Worm (Caenorhabditis elegans) whole organism, L1 larva: ENCODE results near the gene Y82E9BL.18.
A peak's percentile ranks its signal among the peaks of the same experiment; 100 is the strongest.

Experiments used
- C04F5.9 ChIP-seq: sonication (generic microtip); optimal IDR thresholded peaks from 2 replicates; lab custom pipeline; 2016; ENCODE audit warnings: missing genetic modification characterization, missing compliant biosample characterization
- C16A3.4 ChIP-seq: fragments of 150-350 bp; optimal IDR thresholded peaks from 2 replicates; lab custom pipeline; 2014; ENCODE audit warnings: missing biosample characterization, missing genetic modification characterization
- Y116A8C.19 ChIP-seq: sonication (generic microtip); optimal IDR thresholded peaks from 2 replicates; lab custom pipeline; 2016; ENCODE audit warnings: missing compliant biosample characterization, missing genetic modification characterization, borderline replicate concordance
- aha-1 ChIP-seq: fragments of 150-350 bp; optimal IDR thresholded peaks from 2 replicates; lab custom pipeline; 2014; ENCODE audit warnings: missing biosample characterization, missing genetic modification characterization
- alr-1 ChIP-seq: fragments of 200-800 bp; sonication (Bioruptor generic); optimal IDR thresholded peaks from 2 replicates; lab custom pipeline; 2018; ENCODE audit warnings: borderline replicate concordance, mild to moderate bottlenecking, missing genetic modification characterization, missing compliant biosample characterization
- blmp-1 ChIP-seq: fragments of 150-350 bp; optimal IDR thresholded peaks from 2 replicates; lab custom pipeline; 2014; ENCODE audit warnings: missing biosample characterization, missing genetic modification characterization
- ceh-63 ChIP-seq: fragments of 200-800 bp; sonication (Bioruptor generic); optimal IDR thresholded peaks from 2 replicates; lab custom pipeline; 2018; ENCODE audit warnings: mild to moderate bottlenecking, missing genetic modification characterization, missing compliant biosample characterization
- ceh-82 ChIP-seq, 3 experiments: fragments of 150-350 bp in 1 of 3; sonication (generic microtip) in 2 of 3; optimal IDR thresholded peaks; 2 replicates each; lab custom pipeline; 2014 to 2017; ENCODE audit warnings: missing biosample characterization in 3 of 3, missing genetic modification characterization in 3 of 3
- ceh-88 ChIP-seq: fragments of 200-800 bp; sonication (Bioruptor generic); IDR thresholded peaks from 2 replicates; pipeline ENCODE4 v1.3.6; 2022; ENCODE audit warnings: missing genetic modification characterization, missing compliant biosample characterization
- dpl-1 ChIP-seq, 3 experiments: fragments of 150-350 bp in 2 of 3; sonication (generic microtip) in 1 of 3; optimal IDR thresholded peaks; 2 replicates each; lab custom pipeline; 2014 to 2017; ENCODE audit warnings: missing biosample characterization in 3 of 3, missing genetic modification characterization in 3 of 3, missing genetic modification reagents in 3 of 3
- efl-1 ChIP-seq, 4 experiments: fragments of 150-350 bp; optimal IDR thresholded peaks in 3 of 4; peaks in 1 of 4; 1 replicate in 1 of 4; 2 replicates in 3 of 4; lab custom pipeline; 2014; ENCODE audit warnings: missing biosample characterization in 2 of 4, missing genetic modification characterization in 2 of 4, missing genetic modification reagents in 2 of 4
- egl-27 ChIP-seq, 2 experiments: fragments of 150-350 bp in 1 of 2; sonication (generic microtip); optimal IDR thresholded peaks; 3 replicates each; lab custom pipeline; 2017 to 2018; ENCODE audit warnings: missing biosample characterization in 2 of 2, missing genetic modification characterization in 2 of 2, missing genetic modification reagents in 2 of 2
- elt-2 ChIP-seq: sonication (generic microtip); optimal IDR thresholded peaks from 2 replicates; lab custom pipeline; 2016; ENCODE audit warnings: missing genetic modification characterization, mild to moderate bottlenecking, inconsistent platforms, missing compliant biosample characterization, missing genetic modification reagents
- elt-3 ChIP-seq, 6 experiments: fragments of 150-350 bp in 1 of 6; sonication (generic microtip); optimal IDR thresholded peaks; 2 replicates each; lab custom pipeline; 2017 to 2018; ENCODE audit warnings: missing biosample characterization in 6 of 6, missing genetic modification characterization in 6 of 6, inconsistent platforms in 1 of 6
- ets-5 ChIP-seq: fragments of 200-800 bp; sonication (Bioruptor generic); IDR thresholded peaks from 2 replicates; pipeline ENCODE4 v1.3.6; 2022; ENCODE audit warnings: missing genetic modification characterization, missing compliant biosample characterization
- fkh-10 ChIP-seq: sonication (generic microtip); optimal IDR thresholded peaks from 2 replicates; lab custom pipeline; 2017; ENCODE audit warnings: missing biosample characterization, missing genetic modification reagents, missing genetic modification characterization
- fkh-4 ChIP-seq: sonication (generic microtip); optimal IDR thresholded peaks from 2 replicates; lab custom pipeline; 2016; ENCODE audit warnings: missing compliant biosample characterization, missing genetic modification characterization, borderline replicate concordance
- fos-1 ChIP-seq: fragments of 150-350 bp; optimal IDR thresholded peaks from 2 replicates; lab custom pipeline; 2014; ENCODE audit warnings: missing biosample characterization, missing genetic modification characterization
- grh-1 ChIP-seq: fragments of 200-800 bp; sonication (Bioruptor generic); IDR thresholded peaks from 2 replicates; pipeline ENCODE4 v1.3.6; 2022; ENCODE audit warnings: missing genetic modification reagents, missing genetic modification characterization, missing compliant biosample characterization
- jun-1 ChIP-seq: fragments of 150-350 bp; optimal IDR thresholded peaks from 2 replicates; lab custom pipeline; 2014; ENCODE audit warnings: missing biosample characterization, missing genetic modification reagents, missing genetic modification characterization
- lin-13 ChIP-seq: fragments of 150-350 bp; optimal IDR thresholded peaks from 2 replicates; lab custom pipeline; 2014; ENCODE audit warnings: missing biosample characterization, missing genetic modification reagents, missing genetic modification characterization
- lin-14 ChIP-seq: fragments of 200-800 bp; sonication (Bioruptor generic); optimal IDR thresholded peaks from 2 replicates; lab custom pipeline; 2018; ENCODE audit warnings: mild to moderate bottlenecking, missing genetic modification characterization, moderate library complexity, missing compliant biosample characterization
- lin-35 ChIP-seq, 2 experiments: fragments of 150-350 bp; optimal IDR thresholded peaks; 2 replicates each; lab custom pipeline; 2014; ENCODE audit warnings: missing biosample characterization in 2 of 2, missing genetic modification characterization in 2 of 2, missing genetic modification reagents in 2 of 2
- lsy-2 ChIP-seq, 2 experiments: fragments of 150-350 bp; optimal IDR thresholded peaks; 2 replicates each; lab custom pipeline; 2014; ENCODE audit warnings: missing biosample characterization in 2 of 2, missing genetic modification characterization in 2 of 2
- nhr-12 ChIP-seq: sonication (generic microtip); optimal IDR thresholded peaks from 2 replicates; lab custom pipeline; 2017; ENCODE audit warnings: missing biosample characterization, missing genetic modification characterization
- nhr-237 ChIP-seq: fragments of 150-350 bp; optimal IDR thresholded peaks from 2 replicates; lab custom pipeline; 2014; ENCODE audit warnings: missing biosample characterization, missing genetic modification characterization
- nhr-47 ChIP-seq: sonication (generic microtip); optimal IDR thresholded peaks from 2 replicates; lab custom pipeline; 2016; ENCODE audit warnings: mild to moderate bottlenecking, missing genetic modification characterization, moderate library complexity, missing compliant biosample characterization
- nhr-71 ChIP-seq: sonication (generic microtip); optimal IDR thresholded peaks from 2 replicates; lab custom pipeline; 2016; ENCODE audit warnings: mild to moderate bottlenecking, missing genetic modification characterization, moderate library complexity, missing compliant biosample characterization
- pag-3 ChIP-seq: sonication (generic microtip); optimal IDR thresholded peaks from 2 replicates; lab custom pipeline; 2017; ENCODE audit warnings: missing genetic modification characterization, mild to moderate bottlenecking, missing compliant biosample characterization, antibody characterized with exemption, borderline replicate concordance; ENCODE audit not compliant: insufficient read depth
- pqm-1 ChIP-seq: sonication (generic microtip); optimal IDR thresholded peaks from 3 replicates; lab custom pipeline; 2017; ENCODE audit warnings: missing biosample characterization, missing genetic modification characterization
- skn-1 ChIP-seq: fragments of 150-350 bp; optimal IDR thresholded peaks from 2 replicates; lab custom pipeline; 2014; ENCODE audit warnings: missing biosample characterization, missing genetic modification characterization
- sup-37 ChIP-seq: fragments of 200-800 bp; sonication (Bioruptor generic); optimal IDR thresholded peaks from 2 replicates; lab custom pipeline; 2018; ENCODE audit warnings: mild to moderate bottlenecking, missing genetic modification characterization, missing compliant biosample characterization
- swsn-7 ChIP-seq: sonication (generic microtip); optimal IDR thresholded peaks from 2 replicates; lab custom pipeline; 2016; ENCODE audit warnings: missing genetic modification characterization, missing compliant biosample characterization
- unc-130 ChIP-seq: fragments of 150-350 bp; optimal IDR thresholded peaks from 2 replicates; lab custom pipeline; 2017; ENCODE audit warnings: missing biosample characterization, missing genetic modification characterization, inconsistent platforms
- unc-30 ChIP-seq: sonication (generic microtip); optimal IDR thresholded peaks from 2 replicates; lab custom pipeline; 2017; ENCODE audit warnings: missing biosample characterization, missing genetic modification characterization
- unc-62 ChIP-seq: fragments of 150-350 bp; optimal IDR thresholded peaks from 2 replicates; lab custom pipeline; 2014; ENCODE audit warnings: missing biosample characterization, missing genetic modification reagents, missing genetic modification characterization
- zip-4 ChIP-seq: fragments of 200-800 bp; sonication (Bioruptor generic); optimal IDR thresholded peaks from 2 replicates; lab custom pipeline; 2018; ENCODE audit warnings: mild to moderate bottlenecking, missing genetic modification characterization, moderate library complexity, missing compliant biosample characterization

Y82E9BL.18 gene

ce11 chrIII:1279197-1279596, 47.4 kb upstream of the Y82E9BL.18 start (continued):
- TF ChIP-seq lin-35 (GFP tag; optimal IDR thresholded peaks at IDR 0.05; lab: Kevin White, UChicago), result peak in 1 of 2 experiments; percentile 38

- peak; percentile 25 for TF ChIP-seq swsn-7 (tag; lab: Kevin White, UChicago)
- TF ChIP-seq lsy-2 (tag; optimal IDR thresholded peaks at IDR 0.05; lab: Kevin White, UChicago), result peak; percentile 37 to 59
- TF ChIP-seq alr-1 (tag; lab: Kevin White, UChicago), result no peak
- peak; percentile 61 for TF ChIP-seq lin-14 (GFP tag; lab: Kevin White, UChicago)
- peak; percentile 92 for TF ChIP-seq zip-4 (GFP tag; lab: Kevin White, UChicago)
- TF ChIP-seq fkh-10 (GFP tag; lab: Kevin White, UChicago), result no peak
- no peak for TF ChIP-seq dpl-1 (GFP tag; optimal IDR thresholded peaks at IDR 0.05; lab: Kevin White, UChicago)
- no peak for TF ChIP-seq egl-27 (tag; optimal IDR thresholded peaks at IDR 0.05; lab: Kevin White, UChicago)
- TF ChIP-seq nhr-71, result peak; percentile 42
- peak in 1 of 2 experiments; percentile 25 for TF ChIP-seq lin-35 (GFP tag; optimal IDR thresholded peaks at IDR 0.05; lab: Kevin White, UChicago)
- TF ChIP-seq nhr-47 (tag; lab: Kevin White, UChicago), result peak; percentile 18
- TF ChIP-seq efl-1 (optimal IDR thresholded peaks at IDR 0.05; lab: Kevin White, UChicago), result peak; percentile 22 to 36
- TF ChIP-seq efl-1 (GFP tag; optimal IDR thresholded peaks at IDR 0.05 in 1 of 2; lab: Kevin White, UChicago), result peak; percentile 18 to 80
- peak; percentile 67 for TF ChIP-seq nhr-237
- TF ChIP-seq elt-2 (tag; lab: Kevin White, UChicago), result peak; percentile 2
- peak; percentile 61 for TF ChIP-seq skn-1 (tag; lab: Kevin White, UChicago)
- TF ChIP-seq ceh-82 (tag; optimal IDR thresholded peaks at IDR 0.05; lab: Kevin White, UChicago), result peak in 2 of 3 experiments; percentile 32 to 34
- TF ChIP-seq, all 84 proteins: peak for 12
Measured at ce11 chrIII:1284584-1285046, 42.0 kb upstream of the Y82E9BL.18 start, which contains the start of gene fbxa-37. TSS of gene fbxa-37 (plus strand) at chrIII:1284996.

ce11 chrIII:1288473-1289056, 38.0 kb upstream of the Y82E9BL.18 start, which contains the start of gene fbxa-50:
TSS of gene fbxa-50 (minus strand) at chrIII:1288523.
- peak; percentile 21 for TF ChIP-seq skn-1 (tag; lab: Kevin White, UChicago)
- no peak for TF ChIP-seq blmp-1
- TF ChIP-seq, all 84 proteins: peak for 1

ce11 chrIII:1289139-1289538, 37.5 kb upstream of the Y82E9BL.18 start:
- TF ChIP-seq elt-2 (tag; lab: Kevin White, UChicago) (peak; percentile 87), unc-62 (GFP tag; lab: Kevin White, UChicago) (no peak), egl-27 (tag; optimal IDR thresholded peaks at IDR 0.05; lab: Kevin White, UChicago) (no peak), pqm-1 (tag; lab: Kevin White, UChicago) (peak; percentile 35), jun-1 (tag; lab: Kevin White, UChicago) (peak; percentile 75)

- TF ChIP-seq ets-5 (GFP tag; lab: Robert Waterston, UW) (no peak), C16A3.4 (no peak), unc-130 (tag; lab: Kevin White, UChicago) (no peak), nhr-12 (no peak)
Measured at ce11 chrIII:1293135-1293534, 33.5 kb upstream of the Y82E9BL.18 start, which contains the start of gene fbxa-36. TSS of gene fbxa-36 (minus strand) at chrIII:1293235.

ce11 chrIII:1295149-1295716, 31.4 kb upstream of the Y82E9BL.18 start, which contains the start of gene fbxa-35:
TSS of gene fbxa-35 (plus strand) at chrIII:1295666.
- TF ChIP-seq ceh-88 (GFP tag; lab: Robert Waterston, UW) (no peak), zip-4 (GFP tag; lab: Kevin White, UChicago) (no peak), ceh-63 (GFP tag; lab: Kevin White, UChicago) (no peak), fkh-4 (tag; lab: Kevin White, UChicago) (no peak), jun-1 (tag; lab: Kevin White, UChicago) (no peak), alr-1 (tag; lab: Kevin White, UChicago) (no peak), elt-2 (tag; lab: Kevin White, UChicago) (peak; percentile 82), Y116A8C.19 (tag; lab: Kevin White, UChicago) (no peak), pag-3 (tag; lab: Kevin White, UChicago) (no peak), fos-1 (no peak), efl-1 (optimal IDR thresholded peaks at IDR 0.05; lab: Kevin White, UChicago) (no peak), efl-1 (GFP tag; optimal IDR thresholded peaks at IDR 0.05 in 1 of 2; lab: Kevin White, UChicago) (peak in 1 of 2 experiments; percentile 19), fkh-10 (GFP tag; lab: Kevin White, UChicago) (no peak), elt-3 (tag; optimal IDR thresholded peaks at IDR 0.05; lab: Kevin White, UChicago) (peak in 2 of 6 experiments; percentile 13), C04F5.9 (tag; lab: Kevin White, UChicago) (no peak), grh-1 (no peak), sup-37 (no peak), C16A3.4 (no peak), aha-1 (tag; lab: Kevin White, UChicago) (no peak), unc-30 (tag; lab: Kevin White, UChicago) (no peak), lin-13 (GFP tag; lab: Kevin White, UChicago) (no peak)
